Fruit fly (Drosophila melanogaster): ENCODE results near the gene CG11134.
A peak's percentile ranks its signal among the peaks of the same experiment; 100 is the strongest.

The CG11134 gene

dm6 chrX:13756776-13757312 lies 19.1 kb downstream of the CG11134 start, which contains the start of the genes CG32625 and Rtc1 (continued):
- TF ChIP-seq sr (GFP tag; IDR thresholded peaks at IDR 0.05): no peak
- TF ChIP-seq CG1603 (tag; optimal IDR thresholded peaks at IDR 0.05): peak; percentile 38
- no peak for TF ChIP-seq pita (GFP tag; optimal IDR thresholded peaks at IDR 0.05)
- no peak for TF ChIP-seq CG10543 (GFP tag; optimal IDR thresholded peaks at IDR 0.05)
- TF ChIP-seq CG13624 (GFP tag; optimal IDR thresholded peaks at IDR 0.05): peak; percentile 27
- TF ChIP-seq CG5953 (GFP tag; IDR thresholded peaks at IDR 0.05): no peak
- TF ChIP-seq CG16815 (GFP tag; optimal IDR thresholded peaks at IDR 0.05): no peak
- no peak for TF ChIP-seq crc (GFP tag; optimal IDR thresholded peaks at IDR 0.05)
- peak; percentile 46 for TF ChIP-seq CG10979 (tag; optimal IDR thresholded peaks at IDR 0.05)
- TF ChIP-seq exex (tag; optimal IDR thresholded peaks at IDR 0.05): peak; percentile 24
- TF ChIP-seq gsb (GFP tag; IDR thresholded peaks at IDR 0.05): no peak
- TF ChIP-seq mld (GFP tag; IDR thresholded peaks at IDR 0.05; ENCODE audit: partially characterized antibody): no peak
- TF ChIP-seq CG7963 (GFP tag; IDR thresholded peaks at IDR 0.05; ENCODE audit: partially characterized antibody): no peak
- peak; percentile 65 for TF ChIP-seq Rfx (GFP tag; IDR thresholded peaks at IDR 0.05)
- TF ChIP-seq Optix (GFP tag; IDR thresholded peaks at IDR 0.05): no peak
- no peak for TF ChIP-seq NFAT (GFP tag; IDR thresholded peaks at IDR 0.05)
- TF ChIP-seq CG12299 (tag; optimal IDR thresholded peaks at IDR 0.05): peak; percentile 58
- no peak for TF ChIP-seq abd-A (tag; optimal IDR thresholded peaks at IDR 0.05)
- no peak for TF ChIP-seq CG8765 (GFP tag; IDR thresholded peaks at IDR 0.05)
- TF ChIP-seq az2 (GFP tag; optimal IDR thresholded peaks at IDR 0.05): peak; percentile 49
- TF ChIP-seq ind (GFP tag; optimal IDR thresholded peaks at IDR 0.05): peak; percentile 31
- TF ChIP-seq CG34422 (GFP tag; IDR thresholded peaks at IDR 0.05): 0 out of 3 replicates have a peak, but pooled peaks have one; percentile 22
- no peak for TF ChIP-seq Antp (GFP tag; optimal IDR thresholded peaks at IDR 0.05)
- TF ChIP-seq Gsc (GFP tag; IDR thresholded peaks at IDR 0.05): no peak
- TF ChIP-seq unc-4 (GFP tag; IDR thresholded peaks at IDR 0.05; ENCODE audit: partially characterized antibody): peak; percentile 67
- TF ChIP-seq CG2129 (GFP tag; IDR thresholded peaks at IDR 0.05; ENCODE audit: partially characterized antibody): 0 out of 2 replicates have a peak, but pooled peaks have one; percentile 20
- TF ChIP-seq ken (GFP tag; IDR thresholded peaks at IDR 0.05): peak; percentile 62; the same call in 1 of the 3 replicates
- no peak for TF ChIP-seq fd64A (GFP tag; optimal IDR thresholded peaks at IDR 0.05)
- no peak for TF ChIP-seq pros (GFP tag; optimal IDR thresholded peaks at IDR 0.05)
- TF ChIP-seq CG13123 (GFP tag; optimal IDR thresholded peaks at IDR 0.05): peak; percentile 21
- TF ChIP-seq dimm (GFP tag; IDR thresholded peaks at IDR 0.05): no peak
- no peak for TF ChIP-seq grn (GFP tag; optimal IDR thresholded peaks at IDR 0.05)
- peak; percentile 42; the same call in 2 of the 3 replicates for TF ChIP-seq CG14860 (GFP tag; IDR thresholded peaks at IDR 0.05; ENCODE audit: partially characterized antibody)
- TF ChIP-seq Hmx (GFP tag; optimal IDR thresholded peaks at IDR 0.05): no peak
- TF ChIP-seq CG12236 (GFP tag; optimal IDR thresholded peaks at IDR 0.05): no peak
- no peak for TF ChIP-seq Abd-B (GFP tag; optimal IDR thresholded peaks at IDR 0.05)
- TF ChIP-seq CG8359 (GFP tag; optimal IDR thresholded peaks at IDR 0.05; ENCODE audit: borderline replicate concordance): no peak
- TF ChIP-seq Mad (GFP tag; optimal IDR thresholded peaks at IDR 0.05): no peak
- no peak for TF ChIP-seq Ravus (GFP tag; IDR thresholded peaks at IDR 0.05)
- peak; percentile 8 for TF ChIP-seq odd (GFP tag; optimal IDR thresholded peaks at IDR 0.05)
- TF ChIP-seq Rx (GFP tag; IDR thresholded peaks at IDR 0.05): no peak
- TF ChIP-seq wek (GFP tag; optimal IDR thresholded peaks at IDR 0.05): no peak
- TF ChIP-seq CG31365 (tag; optimal IDR thresholded peaks at IDR 0.05): no peak
- TF ChIP-seq CG10209 (GFP tag; optimal IDR thresholded peaks at IDR 0.05): no peak
- no peak for TF ChIP-seq usp (GFP tag; optimal IDR thresholded peaks at IDR 0.05)
- TF ChIP-seq sd (tag; optimal IDR thresholded peaks at IDR 0.05): peak; percentile 68
- no peak for TF ChIP-seq CG31224 (GFP tag; IDR thresholded peaks at IDR 0.05)
- no peak for TF ChIP-seq da (GFP tag; optimal IDR thresholded peaks at IDR 0.05)
- TF ChIP-seq CG8924 (tag; optimal IDR thresholded peaks at IDR 0.05): peak; percentile 55

Measured in whole organism, embryonic.